Fruit fly (Drosophila melanogaster): Measurements from ENCODE around the gene CG8958.

DNA sequence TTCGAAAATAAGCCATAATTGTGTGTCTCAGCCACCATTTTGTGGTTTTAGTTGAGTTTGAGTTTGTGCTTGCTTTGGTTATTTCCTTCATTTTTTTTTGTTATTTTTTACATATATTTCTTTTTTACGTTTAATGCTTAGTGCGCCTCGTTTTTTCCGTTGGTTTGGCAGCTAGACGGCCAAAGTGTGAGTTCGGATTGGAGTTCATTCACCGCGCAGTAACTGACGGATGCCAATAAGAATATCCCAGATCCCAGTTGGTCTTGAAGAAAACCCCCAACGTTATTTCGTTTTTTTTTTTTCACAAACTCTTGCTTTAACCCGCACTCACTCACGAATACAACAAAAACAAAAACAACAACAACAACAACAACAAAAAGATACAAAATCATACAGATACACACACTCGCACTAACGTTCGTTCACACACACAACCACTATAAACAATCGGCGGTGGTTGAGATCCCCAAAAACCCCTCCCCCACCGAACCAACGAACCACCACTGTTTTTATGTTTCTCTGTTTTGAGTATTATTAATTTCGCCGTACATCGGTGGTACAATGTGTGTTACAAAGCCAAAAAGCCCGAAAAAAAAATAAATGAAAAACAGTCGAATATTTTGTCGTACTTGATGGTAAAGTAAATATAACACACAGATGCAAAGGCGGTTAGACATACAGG is 21.2 kb downstream of the CG8958 start:
- TF ChIP-seq psq (optimal IDR thresholded peaks at IDR 0.05) = no peak
- TF ChIP-seq usp (GFP tag; optimal IDR thresholded peaks at IDR 0.05) = no peak
- TF ChIP-seq CG8478 (optimal IDR thresholded peaks at IDR 0.05) = no peak
